Fruit fly (Drosophila melanogaster): ENCODE measurements around the gene Gyc89Db.

The Gyc89Db gene

dm6 chr3R:16510128-16510527, 33.2 kb downstream of the Gyc89Db start (continued):
- TF ChIP-seq Fer1 (GFP tag; optimal IDR thresholded peaks at IDR 0.05) = peak; percentile 48
- no peak for TF ChIP-seq pan (optimal IDR thresholded peaks at IDR 0.05)
- TF ChIP-seq pan (GFP tag; optimal IDR thresholded peaks at IDR 0.05 in 1 of 2, IDR thresholded peaks at IDR 0.05 in 1 of 2) = peak in 1 of 2 experiments; percentile 45
- no peak for TF ChIP-seq CG4328 (GFP tag; optimal IDR thresholded peaks at IDR 0.05)
- no peak for TF ChIP-seq H2.0 (GFP tag; IDR thresholded peaks at IDR 0.05)
- TF ChIP-seq BtbVII (GFP tag; optimal IDR thresholded peaks at IDR 0.05) = no peak
- no peak for TF ChIP-seq CG14860 (GFP tag; IDR thresholded peaks at IDR 0.05; ENCODE audit: partially characterized antibody)
- no peak for TF ChIP-seq sima (GFP tag; optimal IDR thresholded peaks at IDR 0.05)
- TF ChIP-seq CG31365 (tag; optimal IDR thresholded peaks at IDR 0.05) = no peak
- no peak for TF ChIP-seq ci (GFP tag; IDR thresholded peaks at IDR 0.05)
- TF ChIP-seq ham (GFP tag; IDR thresholded peaks at IDR 0.05) = no peak
- TF ChIP-seq insv (GFP tag; optimal IDR thresholded peaks at IDR 0.05) = no peak
- no peak for TF ChIP-seq yki (optimal IDR thresholded peaks at IDR 0.05)
- no peak for TF ChIP-seq gsb (GFP tag; IDR thresholded peaks at IDR 0.05)
- peak; percentile 28 for TF ChIP-seq CG9727 (GFP tag; optimal IDR thresholded peaks at IDR 0.05)
- TF ChIP-seq ATbp (GFP tag; optimal IDR thresholded peaks at IDR 0.05) = peak; percentile 14
- no peak for TF ChIP-seq Doc3 (GFP tag; IDR thresholded peaks at IDR 0.05; ENCODE audit: partially characterized antibody)
- no peak for TF ChIP-seq ara (GFP tag; IDR thresholded peaks at IDR 0.05)
- TF ChIP-seq CG13287 (GFP tag; IDR thresholded peaks at IDR 0.05; ENCODE audit: partially characterized antibody) = no peak
- TF ChIP-seq ato (GFP tag; IDR thresholded peaks at IDR 0.05; ENCODE audit: partially characterized antibody) = no peak
- TF ChIP-seq jing (GFP tag; optimal IDR thresholded peaks at IDR 0.05) = no peak
- no peak for TF ChIP-seq TFAM (GFP tag; optimal IDR thresholded peaks at IDR 0.05)
- TF ChIP-seq CG18476 (GFP tag; optimal IDR thresholded peaks at IDR 0.05) = no peak
- no peak for TF ChIP-seq CG17612 (GFP tag; IDR thresholded peaks at IDR 0.05)
- peak; percentile 60 for TF ChIP-seq CG7839 (tag; optimal IDR thresholded peaks at IDR 0.05)
- no peak for TF ChIP-seq lov (optimal IDR thresholded peaks at IDR 0.05)
- no peak for TF ChIP-seq lov (GFP tag; IDR thresholded peaks at IDR 0.05)
- TF ChIP-seq CG12236 (GFP tag; optimal IDR thresholded peaks at IDR 0.05) = no peak
- TF ChIP-seq HLH3B (GFP tag; IDR thresholded peaks at IDR 0.05) = no peak
- no peak for TF ChIP-seq NC2β (GFP tag; optimal IDR thresholded peaks at IDR 0.05)
- TF ChIP-seq pros (GFP tag; optimal IDR thresholded peaks at IDR 0.05) = no peak
- TF ChIP-seq CG1792 (GFP tag; optimal IDR thresholded peaks at IDR 0.05) = no peak
- TF ChIP-seq chif (GFP tag; optimal IDR thresholded peaks at IDR 0.05) = no peak
- TF ChIP-seq CG10979 (tag; optimal IDR thresholded peaks at IDR 0.05) = peak; percentile 70
- TF ChIP-seq Pdp1 (GFP tag; optimal IDR thresholded peaks at IDR 0.05) = no peak
- TF ChIP-seq Dll (GFP tag; IDR thresholded peaks at IDR 0.05; ENCODE audit: partially characterized antibody) = no peak
- TF ChIP-seq CG3838 (GFP tag; optimal IDR thresholded peaks at IDR 0.05) = no peak
- TF ChIP-seq row (GFP tag; IDR thresholded peaks at IDR 0.05) = peak; percentile 54; the same call in 2 of the 3 replicates
- TF ChIP-seq gfzf (GFP tag; optimal IDR thresholded peaks at IDR 0.05) = no peak
- no peak for TF ChIP-seq onecut (GFP tag; IDR thresholded peaks at IDR 0.05)
- TF ChIP-seq Six4 (GFP tag; optimal IDR thresholded peaks at IDR 0.05) = no peak
- TF ChIP-seq hbn (GFP tag; IDR thresholded peaks at IDR 0.05; ENCODE audit: partially characterized antibody) = no peak
- TF ChIP-seq CG4820 (GFP tag; optimal IDR thresholded peaks at IDR 0.05) = peak; percentile 10
- no peak for TF ChIP-seq CG6813 (GFP tag; optimal IDR thresholded peaks at IDR 0.05)
- no peak for TF ChIP-seq Stat92E (GFP tag; optimal IDR thresholded peaks at IDR 0.05)
- no peak for TF ChIP-seq CG13296 (GFP tag; optimal IDR thresholded peaks at IDR 0.05)
- TF ChIP-seq Ssrp (tag; optimal IDR thresholded peaks at IDR 0.05) = peak; percentile 40
- no peak for TF ChIP-seq fu2 (GFP tag; optimal IDR thresholded peaks at IDR 0.05)
- no peak for TF ChIP-seq lbe (GFP tag; optimal IDR thresholded peaks at IDR 0.05)
- TF ChIP-seq slp2 (GFP tag; optimal IDR thresholded peaks at IDR 0.05) = no peak
- peak; percentile 75 for TF ChIP-seq gem (tag; optimal IDR thresholded peaks at IDR 0.05)

Data from whole organism, embryonic.